Worm (Caenorhabditis elegans): ENCODE results near the gene eif-3.L.
A peak's percentile ranks its signal among the peaks of the same experiment; 100 is the strongest.

Gene eif-3.L

DNA sequence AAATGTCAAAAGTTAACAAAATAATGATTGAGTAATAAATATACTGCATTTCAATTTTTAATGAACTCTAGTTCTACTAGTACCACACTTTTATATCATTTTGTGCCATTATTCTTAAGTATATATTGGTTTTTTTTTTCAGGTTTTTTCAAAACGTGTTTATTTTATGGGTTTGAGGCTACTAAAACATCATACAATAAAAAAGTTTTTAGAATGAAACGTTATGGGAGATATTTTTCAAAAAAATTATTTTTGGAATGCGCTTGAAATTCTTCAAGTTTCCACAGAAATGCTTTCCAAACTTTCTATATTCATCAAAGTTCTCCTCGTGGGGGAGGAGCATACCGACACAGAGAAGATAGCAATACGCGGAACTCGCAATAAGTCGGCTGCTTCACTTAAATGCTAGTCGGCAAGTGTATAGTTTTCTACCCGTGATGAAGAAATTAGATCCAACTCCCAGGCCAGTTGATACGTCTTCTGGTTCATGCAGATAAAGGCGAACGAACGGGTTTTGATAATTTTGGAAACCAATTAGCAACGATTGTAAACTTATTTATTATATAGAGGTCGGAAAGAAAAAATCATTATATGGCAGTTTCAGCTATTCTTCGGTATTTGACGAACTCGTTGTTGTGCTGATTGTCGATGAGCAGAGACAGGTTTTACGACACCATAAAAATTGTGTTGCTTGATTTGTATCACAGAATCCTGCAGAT is 22.8 kb downstream of the eif-3.L start, which contains the start of gene C17G10.10 (continued):
- TF ChIP-seq let-607 (tag; optimal IDR thresholded peaks at IDR 0.05) (peak; percentile 19 to 37), lag-1 (GFP tag; IDR thresholded peaks at IDR 0.05) (no peak), pbrm-1 (GFP tag; IDR thresholded peaks at IDR 0.05) (peak; percentile 89), hmg-20 (GFP tag; IDR thresholded peaks at IDR 0.05) (0 out of 2 replicates have a peak, but pooled peaks have one; percentile 11), ztf-18 (tag; optimal IDR thresholded peaks at IDR 0.05) (peak; percentile 14), nhr-90 (tag; optimal IDR thresholded peaks at IDR 0.05) (no peak), somi-1 (GFP tag; optimal IDR thresholded peaks at IDR 0.05) (no peak), ZK185.1 (tag; optimal IDR thresholded peaks at IDR 0.05; ENCODE audit: poor library complexity, severe bottlenecking) (peak; percentile 76), zim-3 (tag; optimal IDR thresholded peaks at IDR 0.05) (peak; percentile 8), hmg-1.2 (GFP tag; IDR thresholded peaks at IDR 0.05) (peak; percentile 90), F37B4.10 (GFP tag; IDR thresholded peaks at IDR 0.05) (no peak), tlf-1 (GFP tag; optimal IDR thresholded peaks at IDR 0.05) (peak; percentile 34), fkh-3 (tag; optimal IDR thresholded peaks at IDR 0.05) (peak; percentile 58), ekl-4 (GFP tag; IDR thresholded peaks at IDR 0.05) (peak; percentile 73; the same call in 1 of the 2 replicates), nfyb-1 (GFP tag; IDR thresholded peaks at IDR 0.05) (peak; percentile 89), rec-8 (tag; optimal IDR thresholded peaks at IDR 0.05) (no peak), lsl-1 (GFP tag; optimal IDR thresholded peaks at IDR 0.05) (peak; percentile 72), D2030.7 (GFP tag; IDR thresholded peaks at IDR 0.05) (peak; percentile 82), dpl-1 (GFP tag; optimal IDR thresholded peaks at IDR 0.05) (no peak), ccch-3 (GFP tag; optimal IDR thresholded peaks at IDR 0.05) (no peak), athp-1 (tag; optimal IDR thresholded peaks at IDR 0.05) (no peak), hlh-12 (tag; optimal IDR thresholded peaks at IDR 0.05) (no peak), F39B2.1 (GFP tag; IDR thresholded peaks at IDR 0.05) (0 out of 2 replicates have a peak, but pooled peaks have one; percentile 37), madf-10 (tag; optimal IDR thresholded peaks at IDR 0.05) (peak; percentile 28), lin-40 (tag; optimal IDR thresholded peaks at IDR 0.05) (peak; percentile 75), rcor-1 (GFP tag; IDR thresholded peaks at IDR 0.05) (peak; percentile 66), egl-44 (GFP tag; IDR thresholded peaks at IDR 0.05) (0 out of 2 replicates have a peak, but pooled peaks have one; percentile 13), attf-3 (GFP tag; conservative IDR thresholded peaks at IDR 0.05) (no peak), F22D6.2 (tag; optimal IDR thresholded peaks at IDR 0.05) (peak; percentile 19), Y67H2A.10 (GFP tag; conservative IDR thresholded peaks at IDR 0.05) (no peak), Y53G8AR.9 (GFP tag; conservative IDR thresholded peaks at IDR 0.05) (peak; percentile 64; the same call in 1 of the 2 replicates), hsf-1 (GFP tag; IDR thresholded peaks at IDR 0.05) (no peak), dpff-1 (tag; optimal IDR thresholded peaks at IDR 0.05) (no peak), F55B11.4 (tag; optimal IDR thresholded peaks at IDR 0.05; ENCODE audit: borderline replicate concordance, insufficient read depth) (no peak), him-1 (tag; optimal IDR thresholded peaks at IDR 0.05) (peak; percentile 94), Y56A3A.18 (GFP tag; IDR thresholded peaks at IDR 0.05) (no peak)

DNA sequence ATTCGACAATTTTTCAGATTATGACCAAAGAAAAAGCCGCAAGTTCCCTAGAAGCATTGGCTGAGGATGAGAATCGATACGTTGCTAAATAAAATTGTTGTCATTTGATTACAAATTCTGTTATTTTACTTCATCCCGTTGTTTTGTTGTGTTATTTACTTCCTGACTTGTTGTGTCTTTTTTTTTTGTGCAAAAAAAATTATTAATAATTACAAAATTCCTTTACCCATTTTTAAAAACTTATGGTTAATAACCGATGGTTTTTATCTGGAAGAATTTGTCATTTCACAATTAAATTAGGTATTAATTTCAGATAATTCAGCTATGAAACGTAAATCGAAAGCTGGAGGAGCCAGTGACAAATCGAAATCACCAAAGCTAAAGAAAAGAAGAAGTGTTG is 26.0 kb downstream of the eif-3.L start, which contains the start of gene C17G10.1:
Gene C17G10.1 (plus strand): TSS at position 301 of the 400 bp plus-strand sequence.
- TF ChIP-seq tlf-1 (GFP tag; optimal IDR thresholded peaks at IDR 0.05) (no peak), F33H1.4 (GFP tag; IDR thresholded peaks at IDR 0.05) (no peak), egrh-3 (GFP tag; IDR thresholded peaks at IDR 0.05) (no peak), snpc-4 (GFP tag; optimal IDR thresholded peaks at IDR 0.05) (no peak), snpc-4 (tag; optimal IDR thresholded peaks at IDR 0.05) (no peak), bed-1 (GFP tag; IDR thresholded peaks at IDR 0.05) (no peak), F22D6.2 (tag; optimal IDR thresholded peaks at IDR 0.05) (no peak)
